Fruit fly (Drosophila melanogaster) whole organism, embryonic: ENCODE data around the gene ebd1.

Source experiments
- Aef1 ChIP-seq: fragments of 200-800 bp; sonication (Bioruptor generic); IDR thresholded peaks from 3 replicates; pipeline ENCODE4 v1.3.6; 2022; ENCODE audit warnings: missing biosample characterization, missing genetic modification characterization
- Antp ChIP-seq: fragments of 200-800 bp; sonication (Bioruptor generic); optimal IDR thresholded peaks from 3 replicates; lab custom pipeline; 2016; ENCODE audit warnings: missing biosample characterization, missing genetic modification characterization
- Awh ChIP-seq: fragments of 200-800 bp; sonication (Bioruptor generic); IDR thresholded peaks from 2 replicates; pipeline ENCODE4, ENCODE4 v1.3.6; 2022; ENCODE audit warnings: missing biosample characterization, missing genetic modification characterization
- C15 ChIP-seq: fragments of 200-800 bp; sonication (Bioruptor generic); IDR thresholded peaks from 3 replicates; pipeline ENCODE4 v1.3.6; 2022; ENCODE audit warnings: missing biosample characterization, missing genetic modification characterization
- CG10274 ChIP-seq: fragments of 200-800 bp; sonication (Bioruptor generic); optimal IDR thresholded peaks from 3 replicates; lab custom pipeline; 2017; ENCODE audit warnings: missing biosample characterization, mild to moderate bottlenecking, missing genetic modification characterization
- CG10959 ChIP-seq: fragments of 200-800 bp; sonication (Bioruptor generic); IDR thresholded peaks from 2 replicates; pipeline ENCODE4 v1.3.6; 2022; ENCODE audit warnings: missing biosample characterization, missing genetic modification characterization
- CG11504 ChIP-seq: fragments of 200-800 bp; sonication (Bioruptor generic); optimal IDR thresholded peaks from 3 replicates; lab custom pipeline; 2019; ENCODE audit warnings: missing biosample characterization, mild to moderate bottlenecking, missing genetic modification characterization, moderate library complexity
- CG12219 ChIP-seq: fragments of 200-800 bp; sonication (Bioruptor generic); optimal IDR thresholded peaks from 3 replicates; lab custom pipeline; 2018; ENCODE audit warnings: missing biosample characterization, mild to moderate bottlenecking, missing genetic modification characterization
- CG13296 ChIP-seq: fragments of 200-800 bp; sonication (Bioruptor generic); optimal IDR thresholded peaks from 3 replicates; lab custom pipeline; 2018; ENCODE audit warnings: missing biosample characterization, mild to moderate bottlenecking, missing genetic modification characterization
- CG13624 ChIP-seq: fragments of 200-800 bp; sonication (Bioruptor generic); optimal IDR thresholded peaks from 2 replicates; lab custom pipeline; 2016; ENCODE audit warnings: missing biosample characterization, missing genetic modification characterization
- CG14860 ChIP-seq: fragments of 200-800 bp; sonication (Bioruptor generic); IDR thresholded peaks from 3 replicates; pipeline ENCODE4 v1.3.6; 2022; ENCODE audit warnings: missing biosample characterization, missing genetic modification characterization; ENCODE audit not compliant: partially characterized antibody
- CG1529 ChIP-seq: fragments of 200-800 bp; sonication (Bioruptor generic); optimal IDR thresholded peaks from 3 replicates; lab custom pipeline; 2018; ENCODE audit warnings: missing biosample characterization, missing genetic modification characterization
- CG17385 ChIP-seq: fragments of 200-800 bp; sonication (Bioruptor generic); optimal IDR thresholded peaks from 3 replicates; lab custom pipeline; 2018; ENCODE audit warnings: missing biosample characterization, mild to moderate bottlenecking, missing genetic modification characterization
- CG17802 ChIP-seq: fragments of 200-800 bp; sonication (Bioruptor generic); optimal IDR thresholded peaks from 2 replicates; lab custom pipeline; 2018; ENCODE audit warnings: missing biosample characterization, mild to moderate bottlenecking, missing genetic modification characterization, moderate library complexity
- CG18262 ChIP-seq: fragments of 200-800 bp; optimal IDR thresholded peaks from 3 replicates; lab custom pipeline; 2019; ENCODE audit warnings: missing biosample characterization, mild to moderate bottlenecking, missing genetic modification characterization, moderate library complexity
- CG2129 ChIP-seq: fragments of 200-800 bp; sonication (Bioruptor generic); IDR thresholded peaks from 2 replicates; pipeline ENCODE4 v1.3.6; 2022; ENCODE audit warnings: missing biosample characterization, missing genetic modification characterization; ENCODE audit not compliant: partially characterized antibody
- CG33557 ChIP-seq: fragments of 200-800 bp; sonication (Bioruptor generic); optimal IDR thresholded peaks from 2 replicates; lab custom pipeline; 2019; ENCODE audit warnings: missing biosample characterization, mild to moderate bottlenecking, missing genetic modification characterization, moderate library complexity
- CG3407 ChIP-seq: fragments of 200-800 bp; sonication (Bioruptor generic); optimal IDR thresholded peaks from 2 replicates; lab custom pipeline; 2018; ENCODE audit warnings: missing biosample characterization, mild to moderate bottlenecking, missing genetic modification characterization
- CG34422 ChIP-seq: fragments of 200-800 bp; sonication (Bioruptor generic); IDR thresholded peaks from 3 replicates; pipeline ENCODE4 v1.3.6; 2022; ENCODE audit warnings: missing biosample characterization, missing genetic modification characterization
- CG6683 ChIP-seq: fragments of 200-800 bp; sonication (Bioruptor generic); optimal IDR thresholded peaks from 2 replicates; lab custom pipeline; 2017; ENCODE audit warnings: missing biosample characterization, mild to moderate bottlenecking, missing genetic modification characterization, missing genetic modification reagents
- CG8478 ChIP-seq: fragments of >200 bp; optimal IDR thresholded peaks from 2 replicates; lab custom pipeline; 2018
- CG9215 ChIP-seq: fragments of 200-800 bp; sonication (Bioruptor generic); IDR thresholded peaks from 2 replicates; pipeline ENCODE4 v1.3.6; 2022; ENCODE audit warnings: missing biosample characterization, missing genetic modification characterization
- CG9437 ChIP-seq: fragments of 200-800 bp; sonication (Bioruptor generic); optimal IDR thresholded peaks from 2 replicates; lab custom pipeline; 2018; ENCODE audit warnings: missing biosample characterization, mild to moderate bottlenecking, missing genetic modification characterization
- Hsf ChIP-seq: fragments of 200-800 bp; sonication (Bioruptor generic); optimal IDR thresholded peaks from 3 replicates; lab custom pipeline; 2016; ENCODE audit warnings: missing biosample characterization, missing genetic modification characterization
- Jarid2 ChIP-seq: fragments of 200-800 bp; sonication (Bioruptor generic); optimal IDR thresholded peaks from 3 replicates; lab custom pipeline; 2017; ENCODE audit warnings: mild to moderate bottlenecking, missing biosample characterization, missing genetic modification reagents, missing genetic modification characterization
- Mad ChIP-seq: fragments of 200-800 bp; sonication (Bioruptor generic); optimal IDR thresholded peaks from 2 replicates; lab custom pipeline; 2016; ENCODE audit warnings: missing biosample characterization, missing genetic modification characterization
- Med ChIP-seq: fragments of 200-800 bp; sonication (Bioruptor generic); peaks from one replicate; lab custom pipeline; 2016; ENCODE audit warnings: missing biosample characterization, missing genetic modification characterization, mild to moderate bottlenecking, inconsistent platforms, moderate library complexity
- Pdp1 ChIP-seq, 2 experiments: fragments of 200-800 bp; sonication (Bioruptor generic); optimal IDR thresholded peaks; 3 replicates each; lab custom pipeline; 2016; ENCODE audit warnings: missing biosample characterization in 2 of 2, missing genetic modification characterization in 2 of 2, mild to moderate bottlenecking in 1 of 2, moderate library complexity in 1 of 2
- Poxn ChIP-seq: fragments of 200-800 bp; sonication (Bioruptor generic); IDR thresholded peaks from 2 replicates; pipeline ENCODE4 v1.3.6; 2022; ENCODE audit warnings: missing biosample characterization, missing genetic modification characterization
- Rfx ChIP-seq: fragments of 200-800 bp; sonication (Bioruptor generic); IDR thresholded peaks from 2 replicates; pipeline ENCODE4 v1.3.6; 2022; ENCODE audit warnings: missing biosample characterization, missing genetic modification characterization
- Sox100B ChIP-seq: fragments of 200-800 bp; sonication (Bioruptor generic); optimal IDR thresholded peaks from 3 replicates; lab custom pipeline; 2018; ENCODE audit warnings: missing biosample characterization, mild to moderate bottlenecking, missing genetic modification characterization
- Sox102F ChIP-seq: fragments of 200-800 bp; sonication (Bioruptor generic); optimal IDR thresholded peaks from 2 replicates; lab custom pipeline; 2018; ENCODE audit warnings: missing biosample characterization, mild to moderate bottlenecking, missing genetic modification characterization, moderate library complexity
- ab ChIP-seq: fragments of 200-800 bp; sonication (Bioruptor generic); optimal IDR thresholded peaks from 2 replicates; lab custom pipeline; 2016; ENCODE audit warnings: missing biosample characterization, missing genetic modification characterization
- cg ChIP-seq: fragments of 200-800 bp; sonication (Bioruptor generic); optimal IDR thresholded peaks from 3 replicates; lab custom pipeline; 2019; ENCODE audit warnings: missing biosample characterization, mild to moderate bottlenecking, missing genetic modification characterization, moderate library complexity
- corto ChIP-seq: fragments of 200-800 bp; sonication (Bioruptor generic); optimal IDR thresholded peaks from 2 replicates; lab custom pipeline; 2016; ENCODE audit warnings: missing biosample characterization, mild to moderate bottlenecking, missing genetic modification characterization, moderate library complexity
- disco-r ChIP-seq: fragments of 200-800 bp; sonication (Bioruptor generic); optimal IDR thresholded peaks from 2 replicates; lab custom pipeline; 2016; ENCODE audit warnings: missing biosample characterization, missing genetic modification characterization
- dmrt11E ChIP-seq: fragments of 200-800 bp; sonication (Bioruptor generic); optimal IDR thresholded peaks from 3 replicates; lab custom pipeline; 2018; ENCODE audit warnings: missing biosample characterization, mild to moderate bottlenecking, missing genetic modification characterization, moderate library complexity
- ems ChIP-seq: fragments of 200-800 bp; sonication (Bioruptor generic); optimal IDR thresholded peaks from 3 replicates; lab custom pipeline; 2016; ENCODE audit warnings: missing biosample characterization, missing genetic modification characterization
- esg ChIP-seq: fragments of 200-800 bp; sonication (Bioruptor generic); conservative IDR thresholded peaks from 2 replicates; pipeline ENCODE4 v1.3.6; 2022; ENCODE audit warnings: missing biosample characterization, missing genetic modification characterization
- ewg ChIP-seq: fragments of 200-800 bp; sonication (Bioruptor generic); optimal IDR thresholded peaks from 3 replicates; lab custom pipeline; 2017; ENCODE audit warnings: mild to moderate bottlenecking, missing biosample characterization, missing genetic modification reagents, missing genetic modification characterization
- gcm2 ChIP-seq: fragments of 200-800 bp; sonication (Bioruptor generic); optimal IDR thresholded peaks from 2 replicates; lab custom pipeline; 2016; ENCODE audit warnings: missing biosample characterization, missing genetic modification characterization
- jigr1 ChIP-seq: fragments of 200-800 bp; sonication (Bioruptor generic); IDR thresholded peaks from 3 replicates; pipeline ENCODE4 v1.3.6; 2022; ENCODE audit warnings: missing biosample characterization, missing genetic modification characterization
- lab ChIP-seq: fragments of 200-800 bp; sonication (Bioruptor generic); optimal IDR thresholded peaks from 3 replicates; lab custom pipeline; 2017; ENCODE audit warnings: missing biosample characterization, missing genetic modification characterization, mild to moderate bottlenecking, moderate library complexity, missing genetic modification reagents
- nmo ChIP-seq: fragments of 200-800 bp; sonication (Bioruptor generic); optimal IDR thresholded peaks from 2 replicates; lab custom pipeline; 2018; ENCODE audit warnings: missing biosample characterization, mild to moderate bottlenecking, missing genetic modification characterization, moderate library complexity
- run ChIP-seq: fragments of 200-800 bp; sonication (Bioruptor generic); optimal IDR thresholded peaks from 3 replicates; lab custom pipeline; 2018; ENCODE audit warnings: missing biosample characterization, mild to moderate bottlenecking, missing genetic modification characterization
- sens ChIP-seq: fragments of 200-800 bp; sonication (Bioruptor generic); peaks from one replicate; lab custom pipeline; 2016; ENCODE audit warnings: missing biosample characterization, missing genetic modification characterization
- slou ChIP-seq: fragments of 200-800 bp; sonication (Bioruptor generic); optimal IDR thresholded peaks from 3 replicates; lab custom pipeline; 2016; ENCODE audit warnings: missing biosample characterization, missing genetic modification characterization
- so ChIP-seq: fragments of 200-800 bp; sonication (Bioruptor generic); IDR thresholded peaks from 3 replicates; pipeline ENCODE4 v1.3.6; 2022; ENCODE audit warnings: missing biosample characterization, missing genetic modification characterization
- ttk ChIP-seq: fragments of 200-800 bp; sonication (Bioruptor generic); IDR thresholded peaks from 2 replicates; pipeline ENCODE4 v2.1.2; 2022; ENCODE audit warnings: missing biosample characterization, missing genetic modification characterization
- twi ChIP-seq: fragments of 200-800 bp; optimal IDR thresholded peaks from 2 replicates; lab custom pipeline; 2019; ENCODE audit warnings: missing biosample characterization, mild to moderate bottlenecking, missing genetic modification characterization, moderate library complexity
- z ChIP-seq: fragments of 200-800 bp; sonication (Bioruptor generic); IDR thresholded peaks from 3 replicates; pipeline ENCODE4 v1.3.6; 2022; ENCODE audit warnings: missing biosample characterization, missing genetic modification characterization
- zen ChIP-seq: fragments of 200-800 bp; sonication (Bioruptor generic); optimal IDR thresholded peaks from 3 replicates; lab custom pipeline; 2018; ENCODE audit warnings: missing biosample characterization, mild to moderate bottlenecking, missing genetic modification characterization, moderate library complexity

The ebd1 gene

dm6 chr3L:682420-682882, 2.9 kb downstream of the ebd1 start, which contains the start of gene CG3386 (continued):
- TF ChIP-seq lab (no peak), Sox100B (GFP tag; lab: Kevin White, UChicago) (no peak), CG1529 (GFP tag; lab: Kevin White, UChicago) (no peak), CG12219 (GFP tag; lab: Kevin White, UChicago) (no peak), run (tag; lab: Kevin White, UChicago) (no peak), CG9437 (GFP tag; lab: Kevin White, UChicago) (no peak), CG3407 (GFP tag; lab: Kevin White, UChicago) (no peak), Poxn (no peak), Pdp1 (GFP tag; optimal IDR thresholded peaks at IDR 0.05; lab: Kevin White, UChicago) (peak in 1 of 2 experiments; percentile 58), twi (tag; lab: Kevin White, UChicago) (no peak), Awh (no peak), CG13624 (GFP tag; lab: Kevin White, UChicago) (no peak), CG14860 (GFP tag; lab: Robert Waterston, UW) (no peak), so (GFP tag; lab: Robert Waterston, UW) (no peak), ewg (GFP tag; lab: Kevin White, UChicago) (peak; percentile 75), esg (no peak), disco-r (GFP tag; lab: Kevin White, UChicago) (no peak), CG10274 (no peak), Jarid2 (GFP tag; lab: Kevin White, UChicago) (no peak), gcm2 (GFP tag; lab: Kevin White, UChicago) (no peak), CG13296 (GFP tag; lab: Kevin White, UChicago) (no peak), Rfx (GFP tag; lab: Robert Waterston, UW) (no peak), z (GFP tag; lab: Robert Waterston, UW) (no peak), CG10959 (GFP tag; lab: Robert Waterston, UW) (no peak), ttk (GFP tag; lab: Robert Waterston, UW) (no peak), CG9215 (no peak), Hsf (GFP tag; lab: Kevin White, UChicago) (no peak), nmo (no peak), cg (GFP tag; lab: Kevin White, UChicago) (peak; percentile 67), Med (GFP tag; lab: Kevin White, UChicago) (peak; percentile 46), ems (no peak), Antp (no peak), Mad (GFP tag; lab: Kevin White, UChicago) (no peak), CG17802 (tag; lab: Kevin White, UChicago) (no peak), CG8478 (lab: Kevin White, UChicago) (no peak), Sox102F (GFP tag; lab: Kevin White, UChicago) (no peak), CG33557 (GFP tag; lab: Kevin White, UChicago) (no peak), CG6683 (GFP tag; lab: Kevin White, UChicago) (no peak), Aef1 (no peak), sens (GFP tag; lab: Kevin White, UChicago) (peak; percentile 46), CG17385 (GFP tag; lab: Kevin White, UChicago) (peak; percentile 36), corto (GFP tag; lab: Kevin White, UChicago) (no peak), zen (peak; percentile 34), CG34422 (GFP tag; lab: Robert Waterston, UW) (no peak), C15 (no peak), CG18262 (tag; lab: Kevin White, UChicago) (no peak), slou (GFP tag; lab: Kevin White, UChicago) (no peak), dmrt11E (tag; lab: Kevin White, UChicago) (no peak), jigr1 (no peak), ab (GFP tag; lab: Kevin White, UChicago) (no peak), CG11504 (no peak), CG2129 (GFP tag; lab: Robert Waterston, UW) (no peak)
